Worm (Caenorhabditis elegans) whole organism, early embryonic: ENCODE data around the gene elc-1.
"Not testable (repeated sequence)": the region's sequence is repeated elsewhere in the genome, so short reads cannot be mapped to it uniquely, and the experiment has no call there.

ENCODE experiments used
- F13C5.2 ChIP-seq: sonication (generic microtip); optimal IDR thresholded peaks from 2 replicates; lab custom pipeline; 2017; ENCODE audit warnings: mild to moderate bottlenecking, missing genetic modification characterization, inconsistent platforms, missing compliant biosample characterization
- ama-1 ChIP-seq: fragments of 150-350 bp; optimal IDR thresholded peaks from 2 replicates; lab custom pipeline; 2014
- ceh-13 ChIP-seq: fragments of 200-800 bp; sonication (Bioruptor generic); optimal IDR thresholded peaks from 2 replicates; lab custom pipeline; 2018; ENCODE audit warnings: mild to moderate bottlenecking, missing genetic modification characterization, missing compliant biosample characterization
- ceh-36 ChIP-seq: sonication (generic microtip); optimal IDR thresholded peaks from 2 replicates; lab custom pipeline; 2016; ENCODE audit warnings: missing genetic modification characterization, inconsistent platforms, missing compliant biosample characterization
- ets-7 ChIP-seq: sonication (generic microtip); optimal IDR thresholded peaks from 2 replicates; lab custom pipeline; 2016; ENCODE audit warnings: missing genotype, missing genetic modification characterization, missing compliant biosample characterization
- flt-1 ChIP-seq: fragments of 200-800 bp; sonication (Bioruptor generic); IDR thresholded peaks from 2 replicates; pipeline ENCODE4 v1.3.6; 2022; ENCODE audit warnings: missing genetic modification characterization, missing compliant biosample characterization
- hmbx-1 ChIP-seq: sonication (generic microtip); optimal IDR thresholded peaks from 2 replicates; lab custom pipeline; 2016; ENCODE audit warnings: mild to moderate bottlenecking, missing genetic modification characterization, missing compliant biosample characterization
- hmg-4 ChIP-seq: fragments of 200-800 bp; sonication (Bioruptor generic); optimal IDR thresholded peaks from 2 replicates; lab custom pipeline; 2018; ENCODE audit warnings: mild to moderate bottlenecking, missing genetic modification characterization, missing compliant biosample characterization
- pes-1 ChIP-seq: fragments of 200-800 bp; sonication (Bioruptor generic); IDR thresholded peaks from 2 replicates; pipeline ENCODE4 v1.3.6; 2022; ENCODE audit warnings: missing genetic modification reagents, missing genetic modification characterization, missing compliant biosample characterization
- scrt-1 ChIP-seq: fragments of 200-800 bp; sonication (Bioruptor generic); IDR thresholded peaks from 2 replicates; pipeline ENCODE4 v1.3.6; 2022; ENCODE audit warnings: missing genetic modification characterization, missing compliant biosample characterization
- sea-1 ChIP-seq: fragments of 200-800 bp; sonication (Bioruptor generic); conservative IDR thresholded peaks from 2 replicates; pipeline ENCODE4 v1.3.6; 2022; ENCODE audit warnings: missing genetic modification characterization, missing compliant biosample characterization
- tbx-37 ChIP-seq: fragments of 200-800 bp; sonication (Bioruptor generic); conservative IDR thresholded peaks from 2 replicates; pipeline ENCODE4 v1.3.6; 2022; ENCODE audit warnings: missing genetic modification reagents, missing genetic modification characterization, missing compliant biosample characterization
- tra-4 ChIP-seq: sonication (generic microtip); optimal IDR thresholded peaks from 2 replicates; lab custom pipeline; 2017; ENCODE audit warnings: missing genetic modification characterization, missing compliant biosample characterization

DNA sequence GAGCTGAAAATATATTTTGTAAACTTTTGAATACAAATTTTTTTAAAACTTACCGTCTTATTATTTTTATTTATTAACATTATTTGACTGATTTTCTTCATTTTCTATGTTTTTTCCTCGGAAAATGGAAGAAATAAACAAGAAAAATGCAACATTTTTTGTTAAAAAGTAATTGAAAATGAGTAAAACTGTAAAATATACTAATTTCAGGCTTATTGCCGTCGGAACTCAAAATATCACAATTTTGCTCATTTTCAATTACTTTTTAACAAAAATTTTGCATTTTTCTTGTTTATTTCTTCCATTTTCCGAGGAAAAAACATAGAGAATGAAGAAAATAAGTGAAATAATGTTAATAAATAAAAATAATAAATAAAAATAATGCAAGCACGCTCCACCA lies 41.5 kb downstream of the elc-1 start, which contains the start of gene Y82E9BR.10:
- TF ChIP-seq ceh-13 (GFP tag; lab: Kevin White, UChicago); hmg-4 (GFP tag; lab: Kevin White, UChicago); tra-4 (tag; lab: Kevin White, UChicago); ama-1 (lab: Kevin White, UChicago); hmbx-1 (tag; lab: Kevin White, UChicago); ceh-36 (tag; lab: Kevin White, UChicago); tbx-37; ets-7 (tag; lab: Kevin White, UChicago); scrt-1 (GFP tag; lab: Robert Waterston, UW); flt-1 (GFP tag; lab: Robert Waterston, UW); pes-1 (GFP tag; lab: Robert Waterston, UW); F13C5.2; sea-1 (GFP tag; lab: Robert Waterston, UW): not testable (repeated sequence)
